Worm (Caenorhabditis elegans) whole organism, young adult: Measurements from ENCODE around the gene Y105C5B.3.
A peak's percentile ranks its signal among the peaks of the same experiment; 100 is the strongest.

Experiments
- F10E7.11 ChIP-seq: sonication (generic microtip); optimal IDR thresholded peaks from 2 replicates; lab custom pipeline; 2017; ENCODE audit warnings: mild to moderate bottlenecking, missing genetic modification characterization, moderate library complexity, missing compliant biosample characterization
- F22D6.2 ChIP-seq: sonication (generic microtip); optimal IDR thresholded peaks from 2 replicates; lab custom pipeline; 2016; ENCODE audit warnings: mild to moderate bottlenecking, missing genetic modification characterization, missing compliant biosample characterization
- F23B12.7 ChIP-seq: sonication (generic microtip); optimal IDR thresholded peaks from 2 replicates; lab custom pipeline; 2017; ENCODE audit warnings: missing genetic modification characterization, mild to moderate bottlenecking, missing compliant biosample characterization, antibody characterized with exemption, moderate library complexity; ENCODE audit not compliant: insufficient read depth
- F37B4.10 ChIP-seq: fragments of 200-800 bp; sonication (Bioruptor generic); IDR thresholded peaks from 2 replicates; pipeline ENCODE4 v1.3.6; 2022; ENCODE audit warnings: missing genetic modification characterization, missing compliant biosample characterization
- F49E8.2 ChIP-seq: sonication (generic microtip); optimal IDR thresholded peaks from 3 replicates; lab custom pipeline; 2017; ENCODE audit warnings: missing genetic modification characterization, mild to moderate bottlenecking, missing compliant biosample characterization, antibody characterized with exemption, moderate library complexity; ENCODE audit not compliant: insufficient read depth
- F55B11.4 ChIP-seq: sonication (generic microtip); optimal IDR thresholded peaks from 2 replicates; lab custom pipeline; 2016; ENCODE audit warnings: missing compliant biosample characterization, missing genetic modification characterization, borderline replicate concordance; ENCODE audit not compliant: insufficient read depth
- F57A8.1 ChIP-seq: fragments of 200-800 bp; sonication (Bioruptor generic); optimal IDR thresholded peaks from 2 replicates; lab custom pipeline; 2018; ENCODE audit warnings: mild to moderate bottlenecking, missing genetic modification characterization, moderate library complexity, missing compliant biosample characterization
- K12H6.12 ChIP-seq: fragments of 200-800 bp; sonication (Bioruptor generic); optimal IDR thresholded peaks from 2 replicates; lab custom pipeline; 2018; ENCODE audit warnings: mild to moderate bottlenecking, missing genetic modification characterization, missing compliant biosample characterization
- T26A5.8 ChIP-seq: sonication (generic microtip); optimal IDR thresholded peaks from 2 replicates; lab custom pipeline; 2016; ENCODE audit warnings: missing genetic modification characterization, missing compliant biosample characterization
- Y67H2A.10 ChIP-seq: fragments of 200-800 bp; sonication (Bioruptor generic); conservative IDR thresholded peaks from 2 replicates; pipeline ENCODE4 v1.3.6; 2022; ENCODE audit warnings: missing genetic modification reagents, missing genetic modification characterization, missing compliant biosample characterization
- ZK185.1 ChIP-seq: sonication (generic microtip); optimal IDR thresholded peaks from 2 replicates; lab custom pipeline; 2016; ENCODE audit warnings: mild to moderate bottlenecking, missing genetic modification characterization, missing compliant biosample characterization; ENCODE audit not compliant: poor library complexity, severe bottlenecking
- ama-1 ChIP-seq, 3 experiments: fragments of 150-350 bp in 1 of 3; sonication (generic microtip) in 2 of 3; optimal IDR thresholded peaks; 2 replicates each; lab custom pipeline; 2014 to 2018; ENCODE audit warnings: missing biosample characterization in 2 of 3, missing genetic modification characterization in 2 of 3, missing genetic modification reagents in 2 of 3
- atf-7 ChIP-seq: sonication (generic microtip); optimal IDR thresholded peaks from 2 replicates; lab custom pipeline; 2017; ENCODE audit warnings: mild to moderate bottlenecking, missing genetic modification characterization, missing compliant biosample characterization
- attf-5 ChIP-seq: fragments of 200-800 bp; sonication (Bioruptor generic); optimal IDR thresholded peaks from 2 replicates; lab custom pipeline; 2018; ENCODE audit warnings: mild to moderate bottlenecking, missing genetic modification characterization, missing compliant biosample characterization
- attf-6 ChIP-seq: fragments of 200-800 bp; sonication (Bioruptor generic); IDR thresholded peaks from 2 replicates; pipeline ENCODE4 v1.3.6; 2022; ENCODE audit warnings: missing genetic modification reagents, missing genetic modification characterization, missing compliant biosample characterization
- ceh-100 ChIP-seq: fragments of 200-800 bp; sonication (Bioruptor generic); IDR thresholded peaks from 2 replicates; pipeline ENCODE4 v1.3.6; 2022; ENCODE audit warnings: missing genetic modification reagents, missing genetic modification characterization, missing compliant biosample characterization
- ceh-40 ChIP-seq: fragments of 200-800 bp; sonication (Bioruptor generic); IDR thresholded peaks from 2 replicates; pipeline ENCODE4 v1.3.6; 2022; ENCODE audit warnings: missing genetic modification characterization, missing compliant biosample characterization
- ceh-79 ChIP-seq: sonication (generic microtip); optimal IDR thresholded peaks from 2 replicates; lab custom pipeline; 2017; ENCODE audit warnings: mild to moderate bottlenecking, missing genetic modification characterization, missing compliant biosample characterization
- die-1 ChIP-seq: sonication (generic microtip); optimal IDR thresholded peaks from 2 replicates; lab custom pipeline; 2016; ENCODE audit warnings: missing genotype, mild to moderate bottlenecking, missing genetic modification characterization, missing compliant biosample characterization
- dpff-1 ChIP-seq: sonication (generic microtip); optimal IDR thresholded peaks from 2 replicates; lab custom pipeline; 2017; ENCODE audit warnings: mild to moderate bottlenecking, missing genetic modification characterization, missing compliant biosample characterization
- gei-17 ChIP-seq: fragments of 200-800 bp; sonication (Bioruptor generic); optimal IDR thresholded peaks from 2 replicates; lab custom pipeline; 2018; ENCODE audit warnings: mild to moderate bottlenecking, missing genetic modification characterization, missing compliant biosample characterization
- let-607 ChIP-seq, 2 experiments: fragments of 200-800 bp in 1 of 2; sonication (Bioruptor generic) in 1 of 2; sonication (generic microtip) in 1 of 2; optimal IDR thresholded peaks; 2 replicates each; lab custom pipeline; 2016 to 2018; ENCODE audit warnings: mild to moderate bottlenecking in 2 of 2, missing compliant biosample characterization in 2 of 2, missing genetic modification characterization in 2 of 2, moderate library complexity in 2 of 2, missing genotype in 1 of 2
- lin-40 ChIP-seq: sonication (generic microtip); optimal IDR thresholded peaks from 2 replicates; lab custom pipeline; 2016; ENCODE audit warnings: missing genetic modification characterization, mild to moderate bottlenecking, missing compliant biosample characterization, missing genotype, missing genetic modification reagents
- lsy-27 ChIP-seq: sonication (generic microtip); optimal IDR thresholded peaks from 2 replicates; lab custom pipeline; 2017; ENCODE audit warnings: missing genetic modification characterization, mild to moderate bottlenecking, missing compliant biosample characterization, antibody characterized with exemption, missing genotype, borderline replicate concordance; ENCODE audit not compliant: insufficient read depth
- mxl-1 ChIP-seq: sonication (generic microtip); optimal IDR thresholded peaks from 2 replicates; lab custom pipeline; 2016; ENCODE audit warnings: missing genetic modification characterization, missing compliant biosample characterization
- nfya-2 ChIP-seq: fragments of 200-800 bp; sonication (Bioruptor generic); IDR thresholded peaks from 2 replicates; pipeline ENCODE4 v1.3.6; 2022; ENCODE audit warnings: missing genetic modification reagents, missing genetic modification characterization, missing compliant biosample characterization
- nfyb-1 ChIP-seq: fragments of 200-800 bp; sonication (Bioruptor generic); IDR thresholded peaks from 2 replicates; pipeline ENCODE4 v1.3.6; 2022; ENCODE audit warnings: missing genetic modification reagents, missing genetic modification characterization, missing compliant biosample characterization
- nhr-27 ChIP-seq: fragments of 200-800 bp; sonication (Bioruptor generic); optimal IDR thresholded peaks from 2 replicates; lab custom pipeline; 2018; ENCODE audit warnings: mild to moderate bottlenecking, missing genetic modification characterization, moderate library complexity, missing compliant biosample characterization
- rpc-1 ChIP-seq, 2 experiments: fragments of 150-350 bp in 1 of 2; sonication (generic microtip) in 1 of 2; optimal IDR thresholded peaks; 2 replicates each; lab custom pipeline; 2014 to 2018; ENCODE audit warnings: missing biosample characterization in 1 of 2, missing genetic modification characterization in 1 of 2, missing genetic modification reagents in 1 of 2, missing genotype in 1 of 2
- snpc-4 ChIP-seq, 5 experiments: fragments of 150-350 bp in 1 of 5; sonication (generic microtip) in 4 of 5; optimal IDR thresholded peaks; 2 replicates each; lab custom pipeline; 2014 to 2018; ENCODE audit warnings: missing genetic modification characterization in 5 of 5, missing biosample characterization in 3 of 5, antibody characterized with exemption in 2 of 5, mild to moderate bottlenecking in 2 of 5, missing compliant biosample characterization in 2 of 5, missing genotype in 2 of 5, moderate library complexity in 2 of 5, missing genetic modification reagents in 1 of 5
- sptf-2 ChIP-seq: fragments of 200-800 bp; sonication (Bioruptor generic); optimal IDR thresholded peaks from 2 replicates; lab custom pipeline; 2018; ENCODE audit warnings: mild to moderate bottlenecking, missing genetic modification characterization, missing compliant biosample characterization
- tbp1 ChIP-seq: fragments of 200-800 bp; sonication (Bioruptor generic); optimal IDR thresholded peaks from 2 replicates; lab custom pipeline; 2018; ENCODE audit warnings: mild to moderate bottlenecking, missing genetic modification characterization, missing compliant biosample characterization
- zim-3 ChIP-seq: sonication (generic microtip); optimal IDR thresholded peaks from 2 replicates; lab custom pipeline; 2017; ENCODE audit warnings: mild to moderate bottlenecking, missing genetic modification characterization, moderate library complexity, missing compliant biosample characterization
- ztf-18 ChIP-seq: sonication (generic microtip); optimal IDR thresholded peaks from 2 replicates; lab custom pipeline; 2016; ENCODE audit warnings: missing genotype, mild to moderate bottlenecking, missing genetic modification characterization, missing compliant biosample characterization
- ztf-26 ChIP-seq: sonication (generic microtip); optimal IDR thresholded peaks from 2 replicates; lab custom pipeline; 2017; ENCODE audit warnings: missing genetic modification characterization, missing compliant biosample characterization

Gene Y105C5B.3

DNA sequence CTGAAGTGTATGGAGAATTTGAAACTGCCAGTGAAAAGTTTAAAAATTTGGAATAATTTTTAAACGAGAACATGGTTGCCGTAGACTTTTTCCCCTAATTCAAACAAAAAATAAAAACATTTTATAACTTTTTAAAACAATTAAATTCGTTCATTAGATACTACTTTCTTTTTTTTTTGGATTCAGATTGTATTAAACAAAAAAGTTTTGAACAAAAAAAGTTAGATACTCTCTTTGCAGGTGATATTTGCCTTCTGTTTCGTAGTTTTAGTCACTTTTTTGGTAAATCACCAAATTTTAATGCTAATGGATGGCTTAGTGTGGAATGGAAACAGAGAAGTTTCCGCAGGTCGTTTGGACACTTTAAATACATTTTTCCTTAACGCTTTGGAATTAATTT, 13.7 kb upstream of the Y105C5B.3 start, which contains the start of gene Y105C5B.1:
Gene Y105C5B.1 (plus strand): TSS at position 301 of the 400 bp plus-strand sequence.
- TF ChIP-seq F49E8.2 (tag; lab: Kevin White, UChicago) (no peak), T26A5.8 (no peak), F37B4.10 (GFP tag; lab: Robert Waterston, UW) (no peak), sptf-2 (GFP tag; lab: Kevin White, UChicago) (no peak), ama-1 (optimal IDR thresholded peaks at IDR 0.05; lab: Kevin White, UChicago) (no peak), ama-1 (GFP tag; optimal IDR thresholded peaks at IDR 0.05; lab: Kevin White, UChicago) (no peak)

DNA sequence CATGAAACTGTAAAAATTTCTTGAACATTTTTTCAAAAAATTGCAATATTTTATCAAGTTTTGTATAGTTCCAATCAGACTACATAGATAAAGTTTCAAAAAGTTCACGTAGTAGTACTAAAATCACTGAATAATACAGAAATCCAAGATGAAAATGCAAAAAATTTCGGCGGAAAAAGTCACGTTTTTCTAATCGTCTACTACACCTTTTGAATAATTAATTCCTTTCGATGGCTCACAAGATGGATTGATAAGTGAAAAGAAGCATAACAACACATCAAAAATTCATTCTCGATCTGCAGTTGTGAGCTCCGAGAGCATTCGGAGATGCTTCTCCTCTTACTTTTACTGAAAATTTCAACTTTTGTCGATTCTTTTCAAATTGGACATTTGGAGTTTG, 11.4 kb upstream of the Y105C5B.3 start, which contains the start of gene gcy-25:
Gene gcy-25 (plus strand): TSS at position 301 of the 400 bp plus-strand sequence.
- TF ChIP-seq F22D6.2 (tag; lab: Kevin White, UChicago) = no peak
- TF ChIP-seq tbp1 = no peak
- no peak for TF ChIP-seq let-607 (tag; optimal IDR thresholded peaks at IDR 0.05; lab: Kevin White, UChicago)
- TF ChIP-seq die-1 (tag; lab: Kevin White, UChicago) = no peak
- TF ChIP-seq F57A8.1 (GFP tag; lab: Kevin White, UChicago) = no peak
- no peak for TF ChIP-seq ZK185.1 (tag; lab: Kevin White, UChicago)
- TF ChIP-seq mxl-1 = no peak
- TF ChIP-seq lsy-27 (tag; lab: Kevin White, UChicago) = no peak
- no peak for TF ChIP-seq ceh-100 (GFP tag; lab: Robert Waterston, UW)
- no peak for TF ChIP-seq K12H6.12
- no peak for TF ChIP-seq gei-17 (GFP tag; lab: Kevin White, UChicago)
- no peak for TF ChIP-seq F55B11.4 (tag; lab: Kevin White, UChicago)
- no peak for TF ChIP-seq lin-40 (tag; lab: Kevin White, UChicago)
- no peak for TF ChIP-seq atf-7
- no peak for TF ChIP-seq sptf-2 (GFP tag; lab: Kevin White, UChicago)
- no peak for TF ChIP-seq F10E7.11 (tag; lab: Kevin White, UChicago)
- TF ChIP-seq F23B12.7 (tag; lab: Kevin White, UChicago) = no peak
- no peak for TF ChIP-seq nfyb-1
- TF ChIP-seq, all 124 proteins: peak for 0

- TF ChIP-seq ceh-40 (GFP tag; lab: Robert Waterston, UW) (no peak), snpc-4 (GFP tag; optimal IDR thresholded peaks at IDR 0.05; lab: Kevin White, UChicago) (peak; percentile 7), snpc-4 (tag; optimal IDR thresholded peaks at IDR 0.05; lab: Kevin White, UChicago) (no peak)
These were observed 5.8 kb upstream of the Y105C5B.3 start for ce11 chrIV:15878262-15878661.

- peak; percentile 23 for TF ChIP-seq snpc-4 (GFP tag; optimal IDR thresholded peaks at IDR 0.05; lab: Kevin White, UChicago)
- peak in 2 of 4 experiments; percentile 39 to 63 for TF ChIP-seq snpc-4 (tag; optimal IDR thresholded peaks at IDR 0.05; lab: Kevin White, UChicago)
- TF ChIP-seq die-1 (tag; lab: Kevin White, UChicago) = no peak
- TF ChIP-seq attf-6 (GFP tag; lab: Robert Waterston, UW) = peak; percentile 83
These were observed 3.9 kb upstream of the Y105C5B.3 start for ce11 chrIV:15880114-15880513.

DNA sequence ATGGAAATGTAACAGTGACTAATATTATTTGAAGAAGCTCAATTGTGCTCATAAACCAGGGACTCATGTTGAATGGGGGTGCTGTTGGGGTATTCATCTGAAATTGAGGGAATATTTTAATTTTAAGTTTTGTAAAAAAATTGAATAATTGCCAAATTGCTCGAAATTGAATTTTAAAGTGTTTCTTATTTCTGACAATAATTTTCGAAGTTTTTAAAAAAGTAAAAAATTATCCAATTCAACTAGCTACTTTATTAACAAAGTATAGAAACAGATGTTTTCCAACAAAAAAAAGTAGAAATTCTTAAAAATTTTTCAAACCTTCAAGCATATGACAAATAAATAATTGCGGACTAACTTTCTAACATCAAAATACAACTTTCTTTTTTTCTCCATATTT, 10.1 kb downstream of the Y105C5B.3 start, which contains the start of gene srv-14:
Gene srv-14 (minus strand): TSS at position 101 of the 400 bp plus-strand sequence.
- TF ChIP-seq attf-5 (GFP tag; lab: Kevin White, UChicago) (no peak), nhr-27 (tag; lab: Kevin White, UChicago) (no peak), nfya-2 (no peak), dpff-1 (tag; lab: Kevin White, UChicago) (no peak), ceh-79 (no peak), rpc-1 (optimal IDR thresholded peaks at IDR 0.05; lab: Kevin White, UChicago) (no peak), rpc-1 (tag; optimal IDR thresholded peaks at IDR 0.05; lab: Kevin White, UChicago) (no peak), Y67H2A.10 (GFP tag; lab: Robert Waterston, UW) (no peak), ztf-26 (tag; lab: Kevin White, UChicago) (no peak), ztf-18 (tag; lab: Kevin White, UChicago) (no peak), zim-3 (tag; lab: Kevin White, UChicago) (no peak)
